Fruit fly (Drosophila melanogaster): Measurements from ENCODE around the gene CrebA.
A peak's percentile ranks its signal among the peaks of the same experiment; 100 is the strongest.

The CrebA gene

dm6 chr3L:15534274-15535227 is 644 bp upstream of the CrebA start (continued):
- TF ChIP-seq ap (GFP tag; IDR thresholded peaks at IDR 0.05), result 0 out of 2 replicates have a peak, but pooled peaks have one; percentile 7
- TF ChIP-seq usp (GFP tag; optimal IDR thresholded peaks at IDR 0.05), result no peak
- no peak for TF ChIP-seq wek (GFP tag; optimal IDR thresholded peaks at IDR 0.05)
- TF ChIP-seq Meics (GFP tag; optimal IDR thresholded peaks at IDR 0.05), result peak; percentile 67
- TF ChIP-seq Xrp1 (GFP tag; IDR thresholded peaks at IDR 0.05), result peak; percentile 14; the same call in 1 of the 2 replicates
- no peak for TF ChIP-seq CrebB (tag; optimal IDR thresholded peaks at IDR 0.05)
- no peak for TF ChIP-seq CG31388 (GFP tag; optimal IDR thresholded peaks at IDR 0.05)
- TF ChIP-seq CG17359 (tag; optimal IDR thresholded peaks at IDR 0.05), result peak; percentile 46
- peak; percentile 66 for TF ChIP-seq CG18599 (GFP tag; optimal IDR thresholded peaks at IDR 0.05)
- TF ChIP-seq yki (optimal IDR thresholded peaks at IDR 0.05), result peak; percentile 14
- peak; percentile 17 to 40 for TF ChIP-seq bsh (GFP tag; optimal IDR thresholded peaks at IDR 0.05)
- TF ChIP-seq twi (tag; optimal IDR thresholded peaks at IDR 0.05), result peak; percentile 30
- peak; percentile 45 for TF ChIP-seq cato (GFP tag; optimal IDR thresholded peaks at IDR 0.05; ENCODE audit: borderline replicate concordance)
- no peak for TF ChIP-seq pb (GFP tag; optimal IDR thresholded peaks at IDR 0.05)
- TF ChIP-seq CG10979 (tag; optimal IDR thresholded peaks at IDR 0.05), result peak; percentile 62
- peak; percentile 53 for TF ChIP-seq nerfin-1 (tag; optimal IDR thresholded peaks at IDR 0.05)
- no peak for TF ChIP-seq CG3995 (GFP tag; optimal IDR thresholded peaks at IDR 0.05)
- TF ChIP-seq ham (GFP tag; IDR thresholded peaks at IDR 0.05), result no peak
- no peak for TF ChIP-seq Fer2 (tag; optimal IDR thresholded peaks at IDR 0.05)
- TF ChIP-seq CG5245 (GFP tag; optimal IDR thresholded peaks at IDR 0.05), result no peak
- TF ChIP-seq pnt (GFP tag; optimal IDR thresholded peaks at IDR 0.05), result peak; percentile 56
- TF ChIP-seq dysf (GFP tag; IDR thresholded peaks at IDR 0.05), result 0 out of 3 replicates have a peak, but pooled peaks have one; percentile 37
- peak; percentile 81 for TF ChIP-seq CG2678 (tag; optimal IDR thresholded peaks at IDR 0.05)
- TF ChIP-seq CG1792 (GFP tag; optimal IDR thresholded peaks at IDR 0.05), result peak; percentile 13
- peak; percentile 43 for TF ChIP-seq cwo (GFP tag; optimal IDR thresholded peaks at IDR 0.05)
- peak; percentile 38 for TF ChIP-seq CG3407 (GFP tag; optimal IDR thresholded peaks at IDR 0.05)
- peak; percentile 52 for TF ChIP-seq CG9609 (GFP tag; optimal IDR thresholded peaks at IDR 0.05)
- peak; percentile 37 for TF ChIP-seq CHES-1-like (GFP tag; optimal IDR thresholded peaks at IDR 0.05)
- peak; percentile 16 for TF ChIP-seq p53 (GFP tag; optimal IDR thresholded peaks at IDR 0.05)
- TF ChIP-seq hth (optimal IDR thresholded peaks at IDR 0.05), result no peak
- TF ChIP-seq chinmo (GFP tag; IDR thresholded peaks at IDR 0.05; ENCODE audit: partially characterized antibody), result peak; percentile 97
- no peak for TF ChIP-seq Sin3A (optimal IDR thresholded peaks at IDR 0.05)
- TF ChIP-seq CG1832 (GFP tag; optimal IDR thresholded peaks at IDR 0.05), result no peak
- peak; percentile 59 to 66 for TF ChIP-seq dpn (GFP tag; optimal IDR thresholded peaks at IDR 0.05)
- peak; percentile 76 for TF ChIP-seq CG10209 (GFP tag; optimal IDR thresholded peaks at IDR 0.05)
- no peak for TF ChIP-seq ftz-f1 (GFP tag; optimal IDR thresholded peaks at IDR 0.05)
- no peak for TF ChIP-seq CG10321 (GFP tag; IDR thresholded peaks at IDR 0.05)
- no peak for TF ChIP-seq CG8281 (tag; optimal IDR thresholded peaks at IDR 0.05)
- TF ChIP-seq CG6765 (GFP tag; optimal IDR thresholded peaks at IDR 0.05), result no peak
- TF ChIP-seq lilli (GFP tag; optimal IDR thresholded peaks at IDR 0.05), result peak; percentile 74
- no peak for TF ChIP-seq peb (GFP tag; IDR thresholded peaks at IDR 0.05)
- TF ChIP-seq nerfin-2 (GFP tag; IDR thresholded peaks at IDR 0.05; ENCODE audit: partially characterized antibody), result no peak
- peak; percentile 12 for TF ChIP-seq Hand (GFP tag; optimal IDR thresholded peaks at IDR 0.05)
- peak; percentile 52 for TF ChIP-seq Sox102F (GFP tag; optimal IDR thresholded peaks at IDR 0.05)
- TF ChIP-seq CG4282 (GFP tag; optimal IDR thresholded peaks at IDR 0.05), result no peak
- TF ChIP-seq Spps (tag; optimal IDR thresholded peaks at IDR 0.05), result no peak
- TF ChIP-seq ERR (GFP tag; optimal IDR thresholded peaks at IDR 0.05), result no peak
- peak; percentile 43 for TF ChIP-seq CG12942 (GFP tag; optimal IDR thresholded peaks at IDR 0.05)
- TF ChIP-seq Doc2 (GFP tag; IDR thresholded peaks at IDR 0.05), result no peak

Data from whole organism, embryonic.